Worm (Caenorhabditis elegans) whole organism, young adult: ENCODE data around the gene C54C6.4.

ENCODE experiments used
- C06A6.2 ChIP-seq: fragments of 200-800 bp; sonication (Bioruptor generic); conservative IDR thresholded peaks from 2 replicates; pipeline ENCODE4 v1.3.6; 2022; ENCODE audit warnings: missing genetic modification characterization, missing compliant biosample characterization
- C17E4.6 ChIP-seq: fragments of 200-800 bp; sonication (Bioruptor generic); IDR thresholded peaks from 2 replicates; pipeline ENCODE4 v1.3.6; 2022; ENCODE audit warnings: missing genetic modification reagents, missing genetic modification characterization, missing compliant biosample characterization
- F10E7.11 ChIP-seq: sonication (generic microtip); optimal IDR thresholded peaks from 2 replicates; lab custom pipeline; 2017; ENCODE audit warnings: mild to moderate bottlenecking, missing genetic modification characterization, moderate library complexity, missing compliant biosample characterization
- F33H1.4 ChIP-seq: fragments of 200-800 bp; sonication (Bioruptor generic); IDR thresholded peaks from 2 replicates; pipeline ENCODE4 v1.3.6; 2022; ENCODE audit warnings: missing genetic modification reagents, missing genetic modification characterization, missing compliant biosample characterization
- F49E8.2 ChIP-seq: sonication (generic microtip); optimal IDR thresholded peaks from 3 replicates; lab custom pipeline; 2017; ENCODE audit warnings: missing genetic modification characterization, mild to moderate bottlenecking, missing compliant biosample characterization, antibody characterized with exemption, moderate library complexity; ENCODE audit not compliant: insufficient read depth
- K12H6.12 ChIP-seq: fragments of 200-800 bp; sonication (Bioruptor generic); optimal IDR thresholded peaks from 2 replicates; lab custom pipeline; 2018; ENCODE audit warnings: mild to moderate bottlenecking, missing genetic modification characterization, missing compliant biosample characterization
- T26A5.8 ChIP-seq: sonication (generic microtip); optimal IDR thresholded peaks from 2 replicates; lab custom pipeline; 2016; ENCODE audit warnings: missing genetic modification characterization, missing compliant biosample characterization
- atf-7 ChIP-seq: sonication (generic microtip); optimal IDR thresholded peaks from 2 replicates; lab custom pipeline; 2017; ENCODE audit warnings: mild to moderate bottlenecking, missing genetic modification characterization, missing compliant biosample characterization
- attf-3 ChIP-seq: fragments of 200-800 bp; sonication (Bioruptor generic); conservative IDR thresholded peaks from 2 replicates; pipeline ENCODE4 v1.3.6; 2022; ENCODE audit warnings: missing genetic modification reagents, missing genetic modification characterization, missing compliant biosample characterization
- bed-2 ChIP-seq: fragments of 200-800 bp; sonication (Bioruptor generic); IDR thresholded peaks from 2 replicates; pipeline ENCODE4 v1.3.6; 2022; ENCODE audit warnings: missing genetic modification reagents, missing genetic modification characterization, missing compliant biosample characterization
- ceh-100 ChIP-seq: fragments of 200-800 bp; sonication (Bioruptor generic); IDR thresholded peaks from 2 replicates; pipeline ENCODE4 v1.3.6; 2022; ENCODE audit warnings: missing genetic modification reagents, missing genetic modification characterization, missing compliant biosample characterization
- ceh-27 ChIP-seq: fragments of 200-800 bp; sonication (Bioruptor generic); optimal IDR thresholded peaks from 2 replicates; lab custom pipeline; 2018; ENCODE audit warnings: mild to moderate bottlenecking, missing genetic modification characterization, moderate library complexity, missing compliant biosample characterization
- ceh-58 ChIP-seq: fragments of 200-800 bp; sonication (Bioruptor generic); IDR thresholded peaks from 2 replicates; pipeline ENCODE4 v1.3.6; 2022; ENCODE audit warnings: missing genetic modification characterization, missing compliant biosample characterization
- ceh-91 ChIP-seq: fragments of 200-800 bp; sonication (Bioruptor generic); IDR thresholded peaks from 2 replicates; pipeline ENCODE4 v1.3.6; 2022; ENCODE audit warnings: missing genetic modification reagents, missing genetic modification characterization, missing compliant biosample characterization
- egl-18 ChIP-seq: fragments of 200-800 bp; sonication (Bioruptor generic); IDR thresholded peaks from 2 replicates; pipeline ENCODE4 v1.3.6; 2022; ENCODE audit warnings: missing genetic modification reagents, missing genetic modification characterization, missing compliant biosample characterization
- egl-44 ChIP-seq: fragments of 200-800 bp; sonication (Bioruptor generic); IDR thresholded peaks from 2 replicates; pipeline ENCODE4 v1.3.6; 2022; ENCODE audit warnings: missing genetic modification reagents, missing genetic modification characterization, missing compliant biosample characterization
- egrh-3 ChIP-seq: fragments of 200-800 bp; sonication (Bioruptor generic); IDR thresholded peaks from 2 replicates; pipeline ENCODE4 v1.3.6; 2022; ENCODE audit warnings: missing genetic modification reagents, missing genetic modification characterization, missing compliant biosample characterization
- ets-4 ChIP-seq: fragments of 200-800 bp; sonication (Bioruptor generic); optimal IDR thresholded peaks from 2 replicates; lab custom pipeline; 2018; ENCODE audit warnings: mild to moderate bottlenecking, missing genetic modification characterization, missing compliant biosample characterization
- gei-17 ChIP-seq: fragments of 200-800 bp; sonication (Bioruptor generic); optimal IDR thresholded peaks from 2 replicates; lab custom pipeline; 2018; ENCODE audit warnings: mild to moderate bottlenecking, missing genetic modification characterization, missing compliant biosample characterization
- hlh-12 ChIP-seq: sonication (generic microtip); optimal IDR thresholded peaks from 2 replicates; lab custom pipeline; 2016; ENCODE audit warnings: missing genetic modification characterization, missing compliant biosample characterization
- hmg-1.2 ChIP-seq: fragments of 200-800 bp; sonication (Bioruptor generic); IDR thresholded peaks from 2 replicates; pipeline ENCODE4 v1.3.6; 2022; ENCODE audit warnings: missing genetic modification reagents, missing genetic modification characterization, missing compliant biosample characterization
- hmg-20 ChIP-seq: fragments of 200-800 bp; sonication (Bioruptor generic); IDR thresholded peaks from 2 replicates; pipeline ENCODE4 v1.3.6; 2022; ENCODE audit warnings: missing genetic modification reagents, missing genetic modification characterization, missing compliant biosample characterization
- hsf-1 ChIP-seq: fragments of 200-800 bp; sonication (Bioruptor generic); IDR thresholded peaks from 2 replicates; pipeline ENCODE4 v1.3.6; 2022; ENCODE audit warnings: missing genetic modification reagents, missing genetic modification characterization, missing compliant biosample characterization
- lsl-1 ChIP-seq: fragments of 200-800 bp; sonication (Bioruptor generic); optimal IDR thresholded peaks from 2 replicates; lab custom pipeline; 2018; ENCODE audit warnings: mild to moderate bottlenecking, missing genetic modification characterization, moderate library complexity, missing compliant biosample characterization
- madf-10 ChIP-seq: sonication (generic microtip); optimal IDR thresholded peaks from 2 replicates; lab custom pipeline; 2016; ENCODE audit warnings: mild to moderate bottlenecking, missing genetic modification characterization, missing compliant biosample characterization
- mxl-1 ChIP-seq: sonication (generic microtip); optimal IDR thresholded peaks from 2 replicates; lab custom pipeline; 2016; ENCODE audit warnings: missing genetic modification characterization, missing compliant biosample characterization
- nfyb-1 ChIP-seq: fragments of 200-800 bp; sonication (Bioruptor generic); IDR thresholded peaks from 2 replicates; pipeline ENCODE4 v1.3.6; 2022; ENCODE audit warnings: missing genetic modification reagents, missing genetic modification characterization, missing compliant biosample characterization
- nhr-120 ChIP-seq: fragments of 200-800 bp; sonication (Bioruptor generic); IDR thresholded peaks from 2 replicates; pipeline ENCODE4 v1.3.6; 2022; ENCODE audit warnings: missing genetic modification characterization, missing compliant biosample characterization
- nhr-80 ChIP-seq: sonication (generic microtip); optimal IDR thresholded peaks from 2 replicates; lab custom pipeline; 2016; ENCODE audit warnings: missing genetic modification characterization, missing compliant biosample characterization
- nhr-90 ChIP-seq: sonication (generic microtip); optimal IDR thresholded peaks from 2 replicates; lab custom pipeline; 2016; ENCODE audit warnings: missing genotype, mild to moderate bottlenecking, missing genetic modification characterization, missing compliant biosample characterization
- rcor-1 ChIP-seq: fragments of 200-800 bp; sonication (Bioruptor generic); IDR thresholded peaks from 2 replicates; pipeline ENCODE4 v1.3.6; 2022; ENCODE audit warnings: missing genetic modification reagents, missing genetic modification characterization, missing compliant biosample characterization
- rpc-1 ChIP-seq, 2 experiments: fragments of 150-350 bp in 1 of 2; sonication (generic microtip) in 1 of 2; optimal IDR thresholded peaks; 2 replicates each; lab custom pipeline; 2014 to 2018; ENCODE audit warnings: missing biosample characterization in 1 of 2, missing genetic modification characterization in 1 of 2, missing genetic modification reagents in 1 of 2, missing genotype in 1 of 2
- sptf-2 ChIP-seq: fragments of 200-800 bp; sonication (Bioruptor generic); optimal IDR thresholded peaks from 2 replicates; lab custom pipeline; 2018; ENCODE audit warnings: mild to moderate bottlenecking, missing genetic modification characterization, missing compliant biosample characterization
- tbp1 ChIP-seq: fragments of 200-800 bp; sonication (Bioruptor generic); optimal IDR thresholded peaks from 2 replicates; lab custom pipeline; 2018; ENCODE audit warnings: mild to moderate bottlenecking, missing genetic modification characterization, missing compliant biosample characterization
- unc-130 ChIP-seq: sonication (generic microtip); optimal IDR thresholded peaks from 2 replicates; lab custom pipeline; 2016; ENCODE audit warnings: missing genetic modification reagents, missing genetic modification characterization, missing compliant biosample characterization
- xnd-1 ChIP-seq: sonication (generic microtip); optimal IDR thresholded peaks from 2 replicates; lab custom pipeline; 2016; ENCODE audit warnings: missing genotype, missing genetic modification reagents, missing genetic modification characterization, missing compliant biosample characterization
- zfh-2 ChIP-seq: fragments of 200-800 bp; sonication (Bioruptor generic); conservative IDR thresholded peaks from 2 replicates; pipeline ENCODE4 v1.3.6; 2022; ENCODE audit warnings: missing genetic modification reagents, missing genetic modification characterization, missing compliant biosample characterization
- ztf-25 ChIP-seq: fragments of 200-800 bp; sonication (Bioruptor generic); IDR thresholded peaks from 2 replicates; pipeline ENCODE4 v1.3.6; 2022; ENCODE audit warnings: missing genetic modification reagents, missing genetic modification characterization, missing compliant biosample characterization
- ztf-26 ChIP-seq: sonication (generic microtip); optimal IDR thresholded peaks from 2 replicates; lab custom pipeline; 2017; ENCODE audit warnings: missing genetic modification characterization, missing compliant biosample characterization

Gene C54C6.4

ce11 chrIII:3581636-3582035 is 28.2 kb downstream of the C54C6.4 start, which contains the start of gene C48D5.3:
TSS of gene C48D5.3 (minus strand) at chrIII:3581736.
- TF ChIP-seq ceh-91 (GFP tag; lab: Robert Waterston, UW) (no peak), nfyb-1 (no peak), C17E4.6 (GFP tag; lab: Robert Waterston, UW) (no peak), madf-10 (tag; lab: Kevin White, UChicago) (no peak), hsf-1 (GFP tag; lab: Robert Waterston, UW) (no peak), ceh-58 (GFP tag; lab: Robert Waterston, UW) (no peak), nhr-90 (no peak), bed-2 (GFP tag; lab: Robert Waterston, UW) (no peak), C06A6.2 (no peak), F49E8.2 (tag; lab: Kevin White, UChicago) (no peak), ztf-26 (no peak), tbp1 (GFP tag; lab: Kevin White, UChicago) (no peak), ceh-100 (no peak), T26A5.8 (tag; lab: Kevin White, UChicago) (no peak), ets-4 (GFP tag; lab: Kevin White, UChicago) (no peak), K12H6.12 (no peak), attf-3 (GFP tag; lab: Robert Waterston, UW) (no peak), gei-17 (GFP tag; lab: Kevin White, UChicago) (no peak), F33H1.4 (GFP tag; lab: Robert Waterston, UW) (no peak), egrh-3 (GFP tag; lab: Robert Waterston, UW) (no peak)

- TF ChIP-seq hmg-20 (GFP tag; lab: Robert Waterston, UW) = no peak
- TF ChIP-seq sptf-2 (GFP tag; lab: Kevin White, UChicago) = no peak
- peak; percentile 88 for TF ChIP-seq hmg-1.2 (GFP tag; lab: Robert Waterston, UW)
- TF ChIP-seq zfh-2 (GFP tag; lab: Robert Waterston, UW) = 0 out of 2 replicates have a peak, but pooled peaks have one; percentile 16
These were observed 29.9 kb downstream of the C54C6.4 start for ce11 chrIII:3583341-3583740.

- TF ChIP-seq rcor-1 (GFP tag; lab: Robert Waterston, UW) = no peak
- no peak for TF ChIP-seq ceh-27 (GFP tag; lab: Kevin White, UChicago)
- no peak for TF ChIP-seq hlh-12
- TF ChIP-seq ztf-26 = no peak
- no peak for TF ChIP-seq xnd-1 (tag; lab: Kevin White, UChicago)
- no peak for TF ChIP-seq egrh-3 (GFP tag; lab: Robert Waterston, UW)
- no peak for TF ChIP-seq mxl-1 (tag; lab: Kevin White, UChicago)
- TF ChIP-seq egl-18 (GFP tag; lab: Robert Waterston, UW) = no peak
- no peak for TF ChIP-seq nhr-80 (tag; lab: Kevin White, UChicago)
- no peak for TF ChIP-seq unc-130 (GFP tag; lab: Kevin White, UChicago)
- TF ChIP-seq F49E8.2 (tag; lab: Kevin White, UChicago) = no peak
- TF ChIP-seq nhr-120 (GFP tag; lab: Robert Waterston, UW) = no peak
- no peak for TF ChIP-seq atf-7
- TF ChIP-seq F10E7.11 = no peak
- TF ChIP-seq ztf-25 (GFP tag; lab: Robert Waterston, UW) = no peak
These were observed 34.7 kb downstream of the C54C6.4 start for ce11 chrIII:3588183-3588582.

- TF ChIP-seq egl-44 (GFP tag; lab: Robert Waterston, UW) (no peak), rpc-1 (optimal IDR thresholded peaks at IDR 0.05; lab: Kevin White, UChicago) (no peak), rpc-1 (tag; optimal IDR thresholded peaks at IDR 0.05; lab: Kevin White, UChicago) (no peak), lsl-1 (GFP tag; lab: Kevin White, UChicago) (no peak)
These were observed 36.9 kb downstream of the C54C6.4 start, which contains the start of gene ptp-1 for ce11 chrIII:3590365-3590764. TSS of gene ptp-1 (plus strand) at chrIII:3590722.
